Worm (Caenorhabditis elegans) whole organism, L4 larva: ENCODE measurements around the gene skpo-3.

Experiments
- F10B5.3 ChIP-seq: sonication (generic microtip); optimal IDR thresholded peaks from 2 replicates; lab custom pipeline; 2016; ENCODE audit warnings: mild to moderate bottlenecking, missing genetic modification characterization, missing compliant biosample characterization
- F44E2.7 ChIP-seq: fragments of 200-800 bp; sonication (Bioruptor generic); IDR thresholded peaks from 2 replicates; pipeline ENCODE4 v2.1.2; 2022; ENCODE audit warnings: missing genetic modification characterization, missing compliant biosample characterization
- T26A8.4 ChIP-seq: fragments of 200-800 bp; sonication (Bioruptor generic); IDR thresholded peaks from 2 replicates; pipeline ENCODE4 v1.3.6; 2022; ENCODE audit warnings: missing genetic modification characterization, missing compliant biosample characterization
- Y48G9A.11 ChIP-seq: fragments of 200-800 bp; sonication (Bioruptor generic); IDR thresholded peaks from 2 replicates; pipeline ENCODE4 v1.3.6; 2022; ENCODE audit warnings: missing genetic modification reagents, missing genetic modification characterization, missing compliant biosample characterization
- Y5F2A.4 ChIP-seq: fragments of 200-800 bp; sonication (Bioruptor generic); optimal IDR thresholded peaks from 2 replicates; lab custom pipeline; 2018; ENCODE audit warnings: mild to moderate bottlenecking, missing genetic modification characterization, missing compliant biosample characterization
- aha-1 ChIP-seq: fragments of 150-350 bp; peaks from one replicate; lab custom pipeline; 2014; ENCODE audit warnings: missing biosample characterization, missing genetic modification characterization
- ama-1 ChIP-seq: fragments of 150-350 bp; optimal IDR thresholded peaks from 2 replicates; lab custom pipeline; 2014; ENCODE audit warnings: inconsistent platforms, mixed read lengths
- ceh-20 ChIP-seq: fragments of 200-800 bp; sonication (Bioruptor generic); IDR thresholded peaks from 2 replicates; pipeline ENCODE4 v1.3.6; 2022; ENCODE audit warnings: missing genetic modification reagents, missing genetic modification characterization, missing compliant biosample characterization
- ceh-28 ChIP-seq: fragments of 150-350 bp; optimal IDR thresholded peaks from 2 replicates; lab custom pipeline; 2014; ENCODE audit warnings: missing biosample characterization, missing genetic modification reagents, missing genetic modification characterization
- ceh-82 ChIP-seq: sonication (generic microtip); optimal IDR thresholded peaks from 2 replicates; lab custom pipeline; 2017; ENCODE audit warnings: missing biosample characterization, missing genetic modification characterization
- ces-1 ChIP-seq: fragments of 150-350 bp; sonication (generic microtip); optimal IDR thresholded peaks from 4 replicates; lab custom pipeline; 2014; ENCODE audit warnings: missing biosample characterization, missing genetic modification reagents, missing genetic modification characterization
- cey-2 ChIP-seq: sonication (generic microtip); optimal IDR thresholded peaks from 3 replicates; lab custom pipeline; 2017; ENCODE audit warnings: missing genetic modification characterization, mild to moderate bottlenecking, missing compliant biosample characterization, antibody characterized with exemption, borderline replicate concordance; ENCODE audit not compliant: insufficient read depth
- dmd-6 ChIP-seq: fragments of 200-800 bp; sonication (Bioruptor generic); IDR thresholded peaks from 2 replicates; pipeline ENCODE4 v1.3.6; 2022; ENCODE audit warnings: missing genetic modification reagents, missing genetic modification characterization, missing compliant biosample characterization
- dmd-9 ChIP-seq: fragments of 200-800 bp; sonication (Bioruptor generic); IDR thresholded peaks from 2 replicates; pipeline ENCODE4 v1.3.6; 2022; ENCODE audit warnings: missing genetic modification reagents, missing genetic modification characterization, missing compliant biosample characterization
- dpl-1 ChIP-seq: fragments of 150-350 bp; optimal IDR thresholded peaks from 2 replicates; lab custom pipeline; 2014; ENCODE audit warnings: missing biosample characterization, missing genetic modification reagents, missing genetic modification characterization
- dve-1 ChIP-seq: sonication (generic microtip); optimal IDR thresholded peaks from 2 replicates; lab custom pipeline; 2017; ENCODE audit warnings: antibody characterized with exemption, mild to moderate bottlenecking, missing genetic modification characterization, missing compliant biosample characterization; ENCODE audit not compliant: insufficient read depth
- egl-27 ChIP-seq: sonication (generic microtip); optimal IDR thresholded peaks from 3 replicates; lab custom pipeline; 2017; ENCODE audit warnings: missing biosample characterization, missing genetic modification reagents, missing genetic modification characterization
- hif-1 ChIP-seq, 2 experiments: sonication (generic microtip); optimal IDR thresholded peaks; 2 replicates each; lab custom pipeline; 2016 to 2017; ENCODE audit warnings: missing compliant biosample characterization in 2 of 2, missing genetic modification characterization in 2 of 2, missing genetic modification reagents in 2 of 2, missing genotype in 2 of 2, mild to moderate bottlenecking in 1 of 2
- hlh-11 ChIP-seq: fragments of 200-800 bp; sonication (Bioruptor generic); optimal IDR thresholded peaks from 2 replicates; lab custom pipeline; 2018; ENCODE audit warnings: mild to moderate bottlenecking, missing genetic modification characterization, missing compliant biosample characterization
- lin-15B ChIP-seq: fragments of 150-350 bp; sonication (generic microtip); optimal IDR thresholded peaks from 3 replicates; lab custom pipeline; 2014; ENCODE audit warnings: missing biosample characterization, missing genetic modification characterization
- lin-38 ChIP-seq: fragments of 200-800 bp; sonication (Bioruptor generic); IDR thresholded peaks from 2 replicates; pipeline ENCODE4 v1.3.6; 2022; ENCODE audit warnings: missing genetic modification reagents, missing genetic modification characterization, missing compliant biosample characterization
- lir-3 ChIP-seq: sonication (generic microtip); optimal IDR thresholded peaks from 2 replicates; lab custom pipeline; 2016; ENCODE audit warnings: mild to moderate bottlenecking, missing genetic modification characterization, missing compliant biosample characterization
- lsy-2 ChIP-seq, 2 experiments: fragments of 150-350 bp in 1 of 2; sonication (generic microtip) in 1 of 2; optimal IDR thresholded peaks; 2 replicates each; lab custom pipeline; 2014 to 2017; ENCODE audit warnings: missing biosample characterization in 2 of 2, missing genetic modification characterization in 2 of 2
- madf-9 ChIP-seq: fragments of 200-800 bp; sonication (Bioruptor generic); conservative IDR thresholded peaks from 2 replicates; pipeline ENCODE4 v1.3.6; 2022; ENCODE audit warnings: missing genetic modification reagents, missing genetic modification characterization, missing compliant biosample characterization
- mdl-1 ChIP-seq, 2 experiments: fragments of 150-350 bp in 1 of 2; sonication (generic microtip) in 1 of 2; optimal IDR thresholded peaks; 2 replicates each; lab custom pipeline; 2014 to 2017; ENCODE audit warnings: missing biosample characterization in 2 of 2, missing genetic modification characterization in 2 of 2
- mdt-29 ChIP-seq: fragments of 200-800 bp; sonication (Bioruptor generic); IDR thresholded peaks from 2 replicates; pipeline ENCODE4 v1.3.6; 2022; ENCODE audit warnings: missing genetic modification reagents, missing genetic modification characterization, missing compliant biosample characterization
- mep-1 ChIP-seq: fragments of 150-350 bp; sonication (generic microtip); optimal IDR thresholded peaks from 3 replicates; lab custom pipeline; 2014; ENCODE audit warnings: missing biosample characterization, missing genetic modification characterization
- nhr-11 ChIP-seq: fragments of 150-350 bp; optimal IDR thresholded peaks from 2 replicates; lab custom pipeline; 2014; ENCODE audit warnings: missing biosample characterization, missing genetic modification characterization
- nhr-28 ChIP-seq: fragments of 150-350 bp; optimal IDR thresholded peaks from 2 replicates; lab custom pipeline; 2014; ENCODE audit warnings: missing biosample characterization, missing genetic modification characterization
- nhr-41 ChIP-seq: fragments of 200-800 bp; sonication (Bioruptor generic); IDR thresholded peaks from 2 replicates; pipeline ENCODE4 v1.3.6; 2022; ENCODE audit warnings: missing genetic modification reagents, missing genetic modification characterization, missing compliant biosample characterization
- nhr-42 ChIP-seq: fragments of 200-800 bp; sonication (Bioruptor generic); IDR thresholded peaks from 2 replicates; pipeline ENCODE4 v1.3.6; 2022; ENCODE audit warnings: missing genetic modification characterization, missing compliant biosample characterization
- nhr-6 ChIP-seq: fragments of 150-350 bp; optimal IDR thresholded peaks from 2 replicates; lab custom pipeline; 2014; ENCODE audit warnings: missing biosample characterization, missing genetic modification characterization
- nhr-77 ChIP-seq: fragments of 150-350 bp; optimal IDR thresholded peaks from 2 replicates; lab custom pipeline; 2014; ENCODE audit warnings: missing biosample characterization, missing genetic modification characterization
- php-3 ChIP-seq: fragments of 200-800 bp; sonication (Bioruptor generic); IDR thresholded peaks from 2 replicates; pipeline ENCODE4 v1.3.6; 2022; ENCODE audit warnings: missing genetic modification reagents, missing genetic modification characterization, missing compliant biosample characterization
- pqm-1 ChIP-seq: sonication (generic microtip); optimal IDR thresholded peaks from 2 replicates; lab custom pipeline; 2017; ENCODE audit warnings: missing biosample characterization, missing genetic modification characterization
- skn-1 ChIP-seq: fragments of 150-350 bp; optimal IDR thresholded peaks from 2 replicates; lab custom pipeline; 2014; ENCODE audit warnings: missing biosample characterization, missing genetic modification characterization
- snpc-4 ChIP-seq: fragments of 150-350 bp; optimal IDR thresholded peaks from 2 replicates; lab custom pipeline; 2014; ENCODE audit warnings: missing biosample characterization, missing genetic modification characterization
- tag-97 ChIP-seq: fragments of 200-800 bp; sonication (Bioruptor generic); IDR thresholded peaks from 2 replicates; pipeline ENCODE4 v1.3.6; 2022; ENCODE audit warnings: missing genetic modification characterization, missing compliant biosample characterization
- unc-130 ChIP-seq: sonication (generic microtip); optimal IDR thresholded peaks from 2 replicates; lab custom pipeline; 2016; ENCODE audit warnings: missing genetic modification reagents, missing genetic modification characterization, missing compliant biosample characterization
- unc-62 ChIP-seq, 3 experiments: fragments of 150-350 bp in 1 of 3; sonication (generic microtip); optimal IDR thresholded peaks in 2 of 3; peaks in 1 of 3; 1 replicate in 1 of 3; 2 replicates in 2 of 3; lab custom pipeline; 2014 to 2017; ENCODE audit warnings: missing biosample characterization in 3 of 3, missing genetic modification characterization in 3 of 3, missing genetic modification reagents in 3 of 3, missing genotype in 1 of 3
- vab-7 ChIP-seq: fragments of 200-800 bp; sonication (Bioruptor generic); IDR thresholded peaks from 2 replicates; pipeline ENCODE4 v1.3.6; 2022; ENCODE audit warnings: missing genetic modification reagents, missing genetic modification characterization, missing compliant biosample characterization
- zfp-3 ChIP-seq: fragments of 200-800 bp; sonication (Bioruptor generic); conservative IDR thresholded peaks from 2 replicates; pipeline ENCODE4 v1.3.6; 2022; ENCODE audit warnings: missing genetic modification reagents, missing genetic modification characterization, missing compliant biosample characterization
- zip-11 ChIP-seq: fragments of 200-800 bp; sonication (Bioruptor generic); IDR thresholded peaks from 2 replicates; pipeline ENCODE4 v1.3.6; 2022; ENCODE audit warnings: missing genetic modification characterization, missing compliant biosample characterization
- zip-2 ChIP-seq: fragments of 150-350 bp; optimal IDR thresholded peaks from 2 replicates; lab custom pipeline; 2014; ENCODE audit warnings: missing biosample characterization, missing genetic modification characterization

skpo-3 gene

DNA sequence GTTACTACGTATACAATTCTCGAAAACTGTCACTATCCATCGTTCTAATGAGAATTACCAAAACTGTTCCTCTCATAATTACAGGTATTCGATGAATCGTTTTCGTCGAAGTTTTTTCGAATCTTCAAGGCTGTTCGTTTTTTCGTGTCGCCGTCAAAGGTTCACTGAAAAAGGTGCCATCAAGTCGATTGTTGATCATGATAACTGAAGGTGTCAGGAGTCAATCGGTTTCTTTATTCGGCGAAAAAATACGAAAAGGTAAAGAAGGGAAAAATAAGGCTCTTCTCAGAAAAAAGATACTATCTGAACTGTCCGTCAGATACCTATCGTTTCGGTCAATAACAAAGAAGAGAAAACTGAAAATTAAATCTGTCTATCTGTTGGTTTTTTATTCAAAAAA lies 6.9 kb upstream of the skpo-3 start:
- no peak for TF ChIP-seq cey-2 (tag; lab: Kevin White, UChicago)
- peak in 1 of 2 experiments; percentile 63 for TF ChIP-seq unc-62 (GFP tag; optimal IDR thresholded peaks at IDR 0.05 in 1 of 2; lab: Kevin White, UChicago)
- no peak for TF ChIP-seq unc-62 (tag; optimal IDR thresholded peaks at IDR 0.05; lab: Kevin White, UChicago)
- TF ChIP-seq, all 104 proteins: peak for 1

DNA sequence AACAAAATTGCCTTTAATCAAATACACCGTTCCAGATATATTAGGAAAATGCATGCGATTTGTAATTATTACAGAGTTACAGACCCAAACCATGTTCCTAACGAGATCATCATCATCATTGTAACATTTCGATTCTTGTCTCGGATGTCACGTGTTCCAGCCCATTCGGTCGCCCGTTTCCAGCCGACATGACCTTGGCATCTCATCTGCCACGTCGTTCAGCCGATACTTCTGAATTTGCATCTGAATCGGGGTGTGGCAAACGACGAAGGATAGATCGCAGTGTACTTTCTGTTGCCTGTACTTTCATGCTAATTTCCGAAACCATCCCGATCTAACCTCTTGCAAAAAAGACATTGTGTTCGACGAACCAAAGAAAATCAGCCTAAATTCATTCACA lies 6.0 kb upstream of the skpo-3 start:
- TF ChIP-seq nhr-11 (tag; lab: Kevin White, UChicago) = no peak
- peak in 1 of 2 experiments; percentile 68 for TF ChIP-seq unc-62 (GFP tag; optimal IDR thresholded peaks at IDR 0.05 in 1 of 2; lab: Kevin White, UChicago)
- no peak for TF ChIP-seq unc-62 (tag; optimal IDR thresholded peaks at IDR 0.05; lab: Kevin White, UChicago)
- TF ChIP-seq aha-1 (tag; lab: Kevin White, UChicago) = peak; percentile 94

DNA sequence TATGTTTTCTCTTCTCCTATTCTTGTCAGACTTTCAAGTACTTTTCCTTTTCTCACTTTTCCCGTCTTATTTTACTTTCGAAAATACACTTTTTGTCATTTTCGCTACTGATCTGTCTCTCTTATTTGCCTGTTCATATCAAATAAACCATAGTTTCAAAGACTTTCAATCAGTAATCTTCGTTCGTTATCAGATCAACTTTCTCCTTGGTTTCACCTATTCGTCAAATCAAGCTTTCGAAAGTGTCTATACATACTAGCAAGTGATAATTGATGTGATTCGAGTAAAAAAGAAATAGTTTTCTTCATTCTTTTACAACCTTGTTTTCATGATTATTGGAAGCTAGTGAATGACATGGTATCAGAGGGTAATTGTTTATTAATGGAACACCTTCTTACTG lies 2.9 kb upstream of the skpo-3 start:
- TF ChIP-seq nhr-28 (tag; lab: Kevin White, UChicago) = no peak
- no peak for TF ChIP-seq dpl-1 (GFP tag; lab: Kevin White, UChicago)
- TF ChIP-seq zfp-3 (GFP tag; lab: Robert Waterston, UW) = no peak
- TF ChIP-seq, all 104 proteins: peak for 0

DNA sequence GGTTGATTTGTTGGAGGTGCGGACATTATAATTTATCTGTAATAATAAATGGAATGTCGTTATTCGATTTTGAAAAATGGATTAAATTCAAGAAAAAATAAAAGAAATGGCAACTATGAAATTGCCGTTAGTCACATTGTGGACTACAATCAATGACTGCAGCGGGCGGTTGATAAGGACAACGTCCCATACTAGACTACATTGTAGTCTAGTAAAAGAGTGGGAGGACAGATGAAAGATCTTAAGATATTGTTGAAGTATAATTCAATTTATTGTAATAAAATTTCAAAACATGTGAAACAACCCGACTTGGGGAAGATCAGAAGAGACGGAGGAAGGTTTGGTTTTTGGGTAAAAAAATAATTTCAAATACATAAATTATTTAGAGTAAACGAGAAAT lies 6.3 kb downstream of the skpo-3 start, which contains the start of the genes prx-13 and ada-2:
Gene prx-13, minus strand, starts transcription at position 38 of the 400 bp plus-strand sequence.
Gene ada-2, plus strand, starts transcription at position 282 of the 400 bp plus-strand sequence.
- TF ChIP-seq nhr-41 (GFP tag; lab: Robert Waterston, UW) (no peak), lsy-2 (tag; optimal IDR thresholded peaks at IDR 0.05; lab: Kevin White, UChicago) (peak in 1 of 2 experiments; percentile 3), T26A8.4 (GFP tag; lab: Robert Waterston, UW) (no peak), ceh-82 (tag; lab: Kevin White, UChicago) (no peak), ces-1 (no peak), vab-7 (GFP tag; lab: Robert Waterston, UW) (no peak), Y5F2A.4 (GFP tag; lab: Kevin White, UChicago) (no peak), zip-2 (tag; lab: Kevin White, UChicago) (no peak), zip-11 (GFP tag; lab: Robert Waterston, UW) (no peak), madf-9 (no peak), nhr-28 (tag; lab: Kevin White, UChicago) (peak; percentile 98), ceh-20 (GFP tag; lab: Robert Waterston, UW) (no peak), lir-3 (peak; percentile 5), pqm-1 (tag; lab: Kevin White, UChicago) (peak; percentile 76), F44E2.7 (GFP tag; lab: Robert Waterston, UW) (no peak), ceh-28 (tag; lab: Kevin White, UChicago) (no peak), nhr-6 (peak; percentile 50), snpc-4 (no peak), hlh-11 (tag; lab: Kevin White, UChicago) (peak; percentile 46), egl-27 (tag; lab: Kevin White, UChicago) (no peak), mep-1 (tag; lab: Kevin White, UChicago) (no peak), dmd-6 (GFP tag; lab: Robert Waterston, UW) (peak; percentile 53), mdl-1 (tag; optimal IDR thresholded peaks at IDR 0.05; lab: Kevin White, UChicago) (no peak), mdt-29 (GFP tag; lab: Robert Waterston, UW) (no peak), lin-15B (no peak), nhr-11 (tag; lab: Kevin White, UChicago) (no peak), lin-38 (GFP tag; lab: Robert Waterston, UW) (no peak), unc-130 (no peak), tag-97 (GFP tag; lab: Robert Waterston, UW) (no peak), Y48G9A.11 (GFP tag; lab: Robert Waterston, UW) (no peak), ama-1 (lab: Kevin White, UChicago) (no peak), php-3 (no peak), unc-62 (GFP tag; optimal IDR thresholded peaks at IDR 0.05 in 1 of 2; lab: Kevin White, UChicago) (no peak), unc-62 (tag; optimal IDR thresholded peaks at IDR 0.05; lab: Kevin White, UChicago) (no peak), F10B5.3 (tag; lab: Kevin White, UChicago) (no peak), cey-2 (tag; lab: Kevin White, UChicago) (no peak), zfp-3 (GFP tag; lab: Robert Waterston, UW) (no peak), skn-1 (tag; lab: Kevin White, UChicago) (no peak), nhr-77 (tag; lab: Kevin White, UChicago) (peak; percentile 40), nhr-42 (GFP tag; lab: Robert Waterston, UW) (no peak), dmd-9 (GFP tag; lab: Robert Waterston, UW) (no peak), dve-1 (peak; percentile 45), hif-1 (tag; optimal IDR thresholded peaks at IDR 0.05; lab: Kevin White, UChicago) (no peak)
